Fruit fly (Drosophila melanogaster) whole organism, prepupa: ENCODE results near the gene Phb1.
A peak's percentile ranks its signal among the peaks of the same experiment; 100 is the strongest.

ENCODE experiments used
- Blimp-1 ChIP-seq: fragments of 200-800 bp; sonication (Bioruptor generic); optimal IDR thresholded peaks from 3 replicates; lab custom pipeline; 2017; ENCODE audit warnings: missing biosample characterization, missing genetic modification characterization, mild to moderate bottlenecking, moderate library complexity, missing genetic modification reagents
- CG10669 ChIP-seq: fragments of 200-800 bp; sonication (Bioruptor generic); optimal IDR thresholded peaks from 3 replicates; lab custom pipeline; 2018; ENCODE audit warnings: missing biosample characterization, mild to moderate bottlenecking, missing genetic modification characterization, moderate library complexity
- CG11762 ChIP-seq: fragments of 200-800 bp; sonication (Bioruptor generic); optimal IDR thresholded peaks from 3 replicates; lab custom pipeline; 2016; ENCODE audit warnings: missing biosample characterization, missing genetic modification characterization; ENCODE audit not compliant: insufficient read depth
- CG15336 ChIP-seq: fragments of 200-800 bp; sonication (Bioruptor generic); IDR thresholded peaks from 2 replicates; pipeline ENCODE4 v1.3.6; 2022; ENCODE audit warnings: missing biosample characterization, missing genetic modification characterization
- CG3032 ChIP-seq: fragments of 200-800 bp; optimal IDR thresholded peaks from 2 replicates; lab custom pipeline; 2019; ENCODE audit warnings: missing biosample characterization, mild to moderate bottlenecking, missing genetic modification characterization, moderate library complexity
- CG31627 ChIP-seq: fragments of 200-800 bp; sonication (Bioruptor generic); optimal IDR thresholded peaks from 3 replicates; lab custom pipeline; 2016; ENCODE audit warnings: missing biosample characterization, missing genetic modification characterization
- CG32006 ChIP-seq: fragments of 200-800 bp; sonication (Bioruptor generic); optimal IDR thresholded peaks from 3 replicates; lab custom pipeline; 2017; ENCODE audit warnings: missing biosample characterization, mild to moderate bottlenecking, missing genetic modification characterization
- CG34406 ChIP-seq: fragments of 200-800 bp; sonication (Bioruptor generic); optimal IDR thresholded peaks from 3 replicates; lab custom pipeline; 2016; ENCODE audit warnings: missing biosample characterization, missing genetic modification characterization
- CG3919 ChIP-seq: fragments of 200-800 bp; sonication (Bioruptor generic); optimal IDR thresholded peaks from 3 replicates; lab custom pipeline; 2016; ENCODE audit warnings: missing biosample characterization, missing genetic modification characterization
- CG6163 ChIP-seq: fragments of 200-800 bp; sonication (Bioruptor generic); IDR thresholded peaks from 3 replicates; pipeline ENCODE4 v1.3.6; 2022; ENCODE audit warnings: missing biosample characterization, missing genetic modification characterization
- CG6276 ChIP-seq: fragments of 200-800 bp; sonication (Bioruptor generic); optimal IDR thresholded peaks from 2 replicates; lab custom pipeline; 2017; ENCODE audit warnings: missing biosample characterization, mild to moderate bottlenecking, missing genetic modification characterization
- CG6792 ChIP-seq: fragments of 200-800 bp; sonication (Bioruptor generic); optimal IDR thresholded peaks from 3 replicates; lab custom pipeline; 2016; ENCODE audit warnings: missing biosample characterization, missing genetic modification characterization
- CG6808 ChIP-seq: fragments of 200-800 bp; sonication (Bioruptor generic); optimal IDR thresholded peaks from 3 replicates; lab custom pipeline; 2017; ENCODE audit warnings: missing biosample characterization, missing genetic modification characterization, mild to moderate bottlenecking, moderate library complexity, missing genetic modification reagents
- CG6854 ChIP-seq: fragments of 200-800 bp; sonication (Bioruptor generic); optimal IDR thresholded peaks from 2 replicates; lab custom pipeline; 2017; ENCODE audit warnings: missing biosample characterization, mild to moderate bottlenecking, missing genetic modification characterization
- CG7368 ChIP-seq: fragments of 200-800 bp; sonication (Bioruptor generic); optimal IDR thresholded peaks from 3 replicates; lab custom pipeline; 2016; ENCODE audit warnings: missing biosample characterization, missing genetic modification characterization
- CG8319 ChIP-seq: fragments of 200-800 bp; sonication (Bioruptor generic); optimal IDR thresholded peaks from 3 replicates; lab custom pipeline; 2016; ENCODE audit warnings: missing biosample characterization, missing genetic modification characterization
- Eip75B ChIP-seq: fragments of 200-800 bp; sonication (Bioruptor generic); optimal IDR thresholded peaks from 3 replicates; lab custom pipeline; 2016; ENCODE audit warnings: missing biosample characterization, missing genetic modification characterization
- Eip78C ChIP-seq: fragments of 200-800 bp; sonication (Bioruptor generic); peaks from one replicate; lab custom pipeline; 2016; ENCODE audit warnings: missing biosample characterization, missing genetic modification characterization
- Ets96B ChIP-seq: fragments of 200-800 bp; optimal IDR thresholded peaks from 2 replicates; lab custom pipeline; 2019; ENCODE audit warnings: missing biosample characterization, mild to moderate bottlenecking, missing genetic modification characterization, moderate library complexity
- Gug ChIP-seq: fragments of 200-800 bp; sonication (Bioruptor generic); IDR thresholded peaks from 2 replicates; pipeline ENCODE4 v1.3.6; 2022; ENCODE audit warnings: missing biosample characterization, missing genetic modification characterization
- Hr39 ChIP-seq: fragments of 200-800 bp; sonication (Bioruptor generic); optimal IDR thresholded peaks from 2 replicates; lab custom pipeline; 2016; ENCODE audit warnings: missing biosample characterization, missing genetic modification characterization
- Hr4 ChIP-seq: fragments of 200-800 bp; sonication (Bioruptor generic); optimal IDR thresholded peaks from 3 replicates; lab custom pipeline; 2016; ENCODE audit warnings: missing biosample characterization, missing genetic modification characterization
- Met ChIP-seq: fragments of 200-800 bp; sonication (Bioruptor generic); optimal IDR thresholded peaks from 3 replicates; lab custom pipeline; 2016; ENCODE audit warnings: missing biosample characterization, missing genetic modification characterization
- OdsH ChIP-seq: fragments of 200-800 bp; sonication (Bioruptor generic); optimal IDR thresholded peaks from 3 replicates; lab custom pipeline; 2016; ENCODE audit warnings: missing biosample characterization, missing genetic modification characterization
- Smox ChIP-seq: fragments of 200-800 bp; sonication (Bioruptor generic); optimal IDR thresholded peaks from 3 replicates; lab custom pipeline; 2016; ENCODE audit warnings: missing biosample characterization, missing genetic modification characterization
- Sox102F ChIP-seq: fragments of 200-800 bp; sonication (Bioruptor generic); optimal IDR thresholded peaks from 2 replicates; lab custom pipeline; 2016; ENCODE audit warnings: missing biosample characterization, mild to moderate bottlenecking, missing genetic modification characterization
- Sox14 ChIP-seq: fragments of 200-800 bp; sonication (Bioruptor generic); optimal IDR thresholded peaks from 3 replicates; lab custom pipeline; 2016; ENCODE audit warnings: missing biosample characterization, missing genetic modification characterization
- Sox15 ChIP-seq: fragments of 200-800 bp; sonication (Bioruptor generic); optimal IDR thresholded peaks from 3 replicates; lab custom pipeline; 2016; ENCODE audit warnings: missing biosample characterization, missing genetic modification characterization
- acj6 ChIP-seq: fragments of 200-800 bp; sonication (Bioruptor generic); optimal IDR thresholded peaks from 3 replicates; lab custom pipeline; 2016; ENCODE audit warnings: missing biosample characterization, missing genetic modification characterization
- dac ChIP-seq: fragments of 200-800 bp; sonication (Bioruptor generic); optimal IDR thresholded peaks from 2 replicates; lab custom pipeline; 2017; ENCODE audit warnings: missing biosample characterization, mild to moderate bottlenecking, missing genetic modification characterization
- dsx ChIP-seq: fragments of 200-800 bp; optimal IDR thresholded peaks from 3 replicates; lab custom pipeline; 2019; ENCODE audit warnings: missing biosample characterization, mild to moderate bottlenecking, missing genetic modification characterization, moderate library complexity; ENCODE audit not compliant: poor library complexity, severe bottlenecking
- eg ChIP-seq: fragments of 200-800 bp; sonication (Bioruptor generic); IDR thresholded peaks from 3 replicates; pipeline ENCODE4 v1.3.6; 2022; ENCODE audit warnings: missing biosample characterization, missing genetic modification characterization
- fd59A ChIP-seq: fragments of 200-800 bp; sonication (Bioruptor generic); optimal IDR thresholded peaks from 2 replicates; lab custom pipeline; 2017; ENCODE audit warnings: missing biosample characterization, mild to moderate bottlenecking, missing genetic modification characterization, missing genetic modification reagents
- fd85E ChIP-seq: fragments of 200-800 bp; sonication (Bioruptor generic); optimal IDR thresholded peaks from 3 replicates; lab custom pipeline; 2016; ENCODE audit warnings: missing biosample characterization, missing genetic modification characterization
- fkh ChIP-seq: fragments of 200-800 bp; sonication (Bioruptor generic); optimal IDR thresholded peaks from 3 replicates; lab custom pipeline; 2017; ENCODE audit warnings: missing biosample characterization, mild to moderate bottlenecking, missing genetic modification characterization, moderate library complexity
- net ChIP-seq: fragments of 200-800 bp; sonication (Bioruptor generic); optimal IDR thresholded peaks from 3 replicates; lab custom pipeline; 2016; ENCODE audit warnings: missing biosample characterization, missing genetic modification characterization
- pdm3 ChIP-seq: fragments of 200-800 bp; sonication (Bioruptor generic); optimal IDR thresholded peaks from 3 replicates; lab custom pipeline; 2016; ENCODE audit warnings: missing biosample characterization, missing genetic modification characterization
- salr ChIP-seq, 2 experiments: fragments of 200-800 bp; sonication (Bioruptor generic); optimal IDR thresholded peaks; 3 replicates each; lab custom pipeline; 2016 to 2018; ENCODE audit warnings: missing biosample characterization in 2 of 2, missing genetic modification characterization in 2 of 2, mild to moderate bottlenecking in 1 of 2
- spab ChIP-seq: fragments of 200-800 bp; sonication (Bioruptor generic); optimal IDR thresholded peaks from 2 replicates; lab custom pipeline; 2017; ENCODE audit warnings: missing biosample characterization, mild to moderate bottlenecking, missing genetic modification characterization, missing genetic modification reagents
- svp ChIP-seq: fragments of 200-800 bp; sonication (Bioruptor generic); peaks from one replicate; lab custom pipeline; 2016; ENCODE audit warnings: missing biosample characterization, missing genetic modification characterization
- topi ChIP-seq: fragments of 200-800 bp; sonication (Bioruptor generic); optimal IDR thresholded peaks from 3 replicates; lab custom pipeline; 2016; ENCODE audit warnings: missing biosample characterization, missing genetic modification characterization

Phb1 gene

dm6 chr2L:19140984-19141262, 17.3 kb upstream of the Phb1 start (continued):
- TF ChIP-seq Sox102F (GFP tag; lab: Kevin White, UChicago) (peak; percentile 35), dac (no peak), CG32006 (GFP tag; lab: Kevin White, UChicago) (peak; percentile 66), salr (GFP tag; optimal IDR thresholded peaks at IDR 0.05; lab: Kevin White, UChicago) (no peak), CG3919 (GFP tag; lab: Kevin White, UChicago) (peak; percentile 38), CG7368 (no peak), CG3032 (tag; lab: Kevin White, UChicago) (no peak), Gug (no peak), topi (GFP tag; lab: Kevin White, UChicago) (peak; percentile 34), net (no peak), CG11762 (GFP tag; lab: Kevin White, UChicago) (no peak), Hr39 (GFP tag; lab: Kevin White, UChicago) (peak; percentile 54), Blimp-1 (GFP tag; lab: Kevin White, UChicago) (no peak), CG6276 (GFP tag; lab: Kevin White, UChicago) (peak; percentile 45), dsx (GFP tag; lab: Kevin White, UChicago) (peak; percentile 3)

dm6 chr2L:19140257-19140983, 16.8 kb upstream of the Phb1 start:
- TF ChIP-seq CG7368 (peak; percentile 54), fkh (GFP tag; lab: Kevin White, UChicago) (peak; percentile 85), CG6163 (peak; percentile 31; the same call in 1 of the 3 replicates), CG11762 (GFP tag; lab: Kevin White, UChicago) (peak; percentile 20), Hr4 (GFP tag; lab: Kevin White, UChicago) (no peak), Met (GFP tag; lab: Kevin White, UChicago) (peak; percentile 57), Eip75B (GFP tag; lab: Kevin White, UChicago) (peak; percentile 61), Eip78C (GFP tag; lab: Kevin White, UChicago) (peak; percentile 57), CG31627 (GFP tag; lab: Kevin White, UChicago) (peak; percentile 17), CG10669 (GFP tag; lab: Kevin White, UChicago) (peak; percentile 45), pdm3 (GFP tag; lab: Kevin White, UChicago) (no peak), dsx (GFP tag; lab: Kevin White, UChicago) (peak; percentile 51), topi (GFP tag; lab: Kevin White, UChicago) (no peak), CG6854 (GFP tag; lab: Kevin White, UChicago) (peak; percentile 49), Smox (GFP tag; lab: Kevin White, UChicago) (no peak), CG6808 (GFP tag; lab: Kevin White, UChicago) (peak; percentile 17), Gug (no peak), Blimp-1 (GFP tag; lab: Kevin White, UChicago) (no peak), svp (peak; percentile 61), spab (GFP tag; lab: Kevin White, UChicago) (peak; percentile 27), CG3032 (tag; lab: Kevin White, UChicago) (peak; percentile 25)

dm6 chr2L:19139751-19140150, 16.1 kb upstream of the Phb1 start:
- no peak for TF ChIP-seq acj6 (GFP tag; lab: Kevin White, UChicago)

dm6 chr2L:19138361-19139041, 14.8 kb upstream of the Phb1 start:
- no peak for TF ChIP-seq topi (GFP tag; lab: Kevin White, UChicago)
- no peak for TF ChIP-seq acj6 (GFP tag; lab: Kevin White, UChicago)
- TF ChIP-seq eg (GFP tag; lab: Robert Waterston, UW) = no peak
- TF ChIP-seq CG7368 = no peak
- no peak for TF ChIP-seq fd59A (GFP tag; lab: Kevin White, UChicago)
- peak; percentile 13 for TF ChIP-seq CG10669 (GFP tag; lab: Kevin White, UChicago)
- TF ChIP-seq Ets96B (tag; lab: Kevin White, UChicago) = peak; percentile 15
- TF ChIP-seq pdm3 (GFP tag; lab: Kevin White, UChicago) = no peak
- no peak for TF ChIP-seq fd85E (GFP tag; lab: Kevin White, UChicago)
- no peak for TF ChIP-seq OdsH (GFP tag; lab: Kevin White, UChicago)
- TF ChIP-seq fkh (GFP tag; lab: Kevin White, UChicago) = peak; percentile 14
- TF ChIP-seq svp = no peak
- no peak for TF ChIP-seq CG6276 (GFP tag; lab: Kevin White, UChicago)
- TF ChIP-seq salr (GFP tag; optimal IDR thresholded peaks at IDR 0.05; lab: Kevin White, UChicago) = no peak
- peak; percentile 19 for TF ChIP-seq CG3032 (tag; lab: Kevin White, UChicago)
- TF ChIP-seq CG15336 (GFP tag; lab: Robert Waterston, UW) = no peak
- no peak for TF ChIP-seq CG6163
- TF ChIP-seq Eip78C (GFP tag; lab: Kevin White, UChicago) = peak; percentile 60
- no peak for TF ChIP-seq Sox15 (GFP tag; lab: Kevin White, UChicago)
- no peak for TF ChIP-seq CG34406 (GFP tag; lab: Kevin White, UChicago)
- no peak for TF ChIP-seq dsx (GFP tag; lab: Kevin White, UChicago)
- TF ChIP-seq CG6792 (GFP tag; lab: Kevin White, UChicago) = no peak
- no peak for TF ChIP-seq Sox14 (GFP tag; lab: Kevin White, UChicago)
- TF ChIP-seq CG8319 (GFP tag; lab: Kevin White, UChicago) = no peak
- TF ChIP-seq, all 60 proteins: peak for 5
